Fruit fly (Drosophila melanogaster) whole organism, embryonic: ENCODE results near the gene CG15347.

Experiments used
- Atf3 ChIP-seq: fragments of 200-800 bp; sonication (Bioruptor generic); optimal IDR thresholded peaks from 3 replicates; lab custom pipeline; 2016; ENCODE audit warnings: missing biosample characterization, missing genetic modification characterization
- Bdp1 ChIP-seq: fragments of 200-800 bp; sonication (Bioruptor generic); optimal IDR thresholded peaks from 3 replicates; lab custom pipeline; 2016; ENCODE audit warnings: missing biosample characterization, missing genetic modification characterization
- C15 ChIP-seq: fragments of 200-800 bp; sonication (Bioruptor generic); IDR thresholded peaks from 3 replicates; pipeline ENCODE4 v1.3.6; 2022; ENCODE audit warnings: missing biosample characterization, missing genetic modification characterization
- CG10366 ChIP-seq: fragments of 200-800 bp; sonication (Bioruptor generic); IDR thresholded peaks from 2 replicates; pipeline ENCODE4 v1.3.6; 2022; ENCODE audit warnings: missing biosample characterization, missing genetic modification characterization
- CG11456 ChIP-seq: fragments of 200-800 bp; sonication (Bioruptor generic); IDR thresholded peaks from 3 replicates; pipeline ENCODE4 v1.3.6; 2022; ENCODE audit warnings: missing biosample characterization, missing genetic modification characterization
- CG11560 ChIP-seq: fragments of 200-800 bp; sonication (Bioruptor generic); IDR thresholded peaks from 3 replicates; pipeline ENCODE4 v1.3.6; 2022; ENCODE audit warnings: missing biosample characterization, missing genetic modification characterization
- CG14860 ChIP-seq: fragments of 200-800 bp; sonication (Bioruptor generic); IDR thresholded peaks from 3 replicates; pipeline ENCODE4 v1.3.6; 2022; ENCODE audit warnings: missing biosample characterization, missing genetic modification characterization; ENCODE audit not compliant: partially characterized antibody
- CG15269 ChIP-seq: fragments of 200-800 bp; sonication (Bioruptor generic); optimal IDR thresholded peaks from 2 replicates; lab custom pipeline; 2018; ENCODE audit warnings: missing biosample characterization, mild to moderate bottlenecking, missing genetic modification characterization, moderate library complexity
- CG15601 ChIP-seq: fragments of 200-800 bp; sonication (Bioruptor generic); optimal IDR thresholded peaks from 3 replicates; lab custom pipeline; 2019; ENCODE audit warnings: missing biosample characterization, mild to moderate bottlenecking, missing genetic modification characterization, moderate library complexity
- CG16815 ChIP-seq: fragments of 200-800 bp; sonication (Bioruptor generic); optimal IDR thresholded peaks from 3 replicates; lab custom pipeline; 2017; ENCODE audit warnings: missing biosample characterization, mild to moderate bottlenecking, missing genetic modification characterization
- CG17361 ChIP-seq: fragments of 200-800 bp; sonication (Bioruptor generic); IDR thresholded peaks from 3 replicates; pipeline ENCODE4 v1.3.6; 2022; ENCODE audit warnings: missing biosample characterization, missing genetic modification characterization
- CG17802 ChIP-seq: fragments of 200-800 bp; sonication (Bioruptor generic); optimal IDR thresholded peaks from 2 replicates; lab custom pipeline; 2018; ENCODE audit warnings: missing biosample characterization, mild to moderate bottlenecking, missing genetic modification characterization, moderate library complexity
- CG30020 ChIP-seq: fragments of 200-800 bp; optimal IDR thresholded peaks from 2 replicates; lab custom pipeline; 2019; ENCODE audit warnings: missing biosample characterization, mild to moderate bottlenecking, missing genetic modification characterization, moderate library complexity
- CG32532 ChIP-seq: fragments of 200-800 bp; sonication (Bioruptor generic); IDR thresholded peaks from 2 replicates; pipeline ENCODE4 v1.3.6; 2022; ENCODE audit warnings: missing biosample characterization, missing genetic modification characterization
- CG33213 ChIP-seq: fragments of 200-800 bp; sonication (Bioruptor generic); optimal IDR thresholded peaks from 3 replicates; lab custom pipeline; 2016; ENCODE audit warnings: missing biosample characterization, missing genetic modification characterization
- CG34224 ChIP-seq: fragments of 200-800 bp; sonication (Bioruptor generic); IDR thresholded peaks from 3 replicates; pipeline ENCODE4 v1.3.6; 2022; ENCODE audit warnings: missing biosample characterization, missing genetic modification characterization; ENCODE audit not compliant: partially characterized antibody
- CG4854 ChIP-seq: fragments of 200-800 bp; sonication (Bioruptor generic); optimal IDR thresholded peaks from 2 replicates; lab custom pipeline; 2016; ENCODE audit warnings: missing biosample characterization, missing genetic modification characterization, inconsistent platforms
- CG6791 ChIP-seq: fragments of 200-800 bp; sonication (Bioruptor generic); IDR thresholded peaks from 3 replicates; pipeline ENCODE4 v1.3.6; 2022; ENCODE audit warnings: missing biosample characterization, missing genetic modification characterization; ENCODE audit not compliant: partially characterized antibody
- CG7372 ChIP-seq: fragments of 200-800 bp; sonication (Bioruptor generic); IDR thresholded peaks from 2 replicates; pipeline ENCODE4 v1.3.6; 2022; ENCODE audit warnings: missing biosample characterization, missing genetic modification characterization
- CG7928 ChIP-seq: fragments of 200-800 bp; sonication (Bioruptor generic); optimal IDR thresholded peaks from 2 replicates; lab custom pipeline; 2017; ENCODE audit warnings: missing biosample characterization, mild to moderate bottlenecking, missing genetic modification characterization
- CG8359 ChIP-seq: fragments of 200-800 bp; sonication (Bioruptor generic); optimal IDR thresholded peaks from 2 replicates; lab custom pipeline; 2017; ENCODE audit warnings: missing biosample characterization, mild to moderate bottlenecking, missing genetic modification characterization, borderline replicate concordance
- CG8388 ChIP-seq: fragments of 200-800 bp; sonication (Bioruptor generic); optimal IDR thresholded peaks from 2 replicates; lab custom pipeline; 2019; ENCODE audit warnings: missing biosample characterization, mild to moderate bottlenecking, missing genetic modification characterization, moderate library complexity
- CTCF ChIP-seq: fragments of 200-800 bp; sonication (Bioruptor generic); optimal IDR thresholded peaks from 2 replicates; lab custom pipeline; 2017; ENCODE audit warnings: missing biosample characterization, mild to moderate bottlenecking, missing genetic modification characterization, moderate library complexity
- CkIIα-i1 ChIP-seq: fragments of 200-800 bp; sonication (Bioruptor generic); IDR thresholded peaks from 2 replicates; pipeline ENCODE4 v1.3.6; 2022; ENCODE audit warnings: missing biosample characterization, missing genetic modification characterization
- CoRest ChIP-seq: fragments of 200-800 bp; sonication (Bioruptor generic); optimal IDR thresholded peaks from 3 replicates; lab custom pipeline; 2018; ENCODE audit warnings: missing biosample characterization, mild to moderate bottlenecking, missing genetic modification characterization, moderate library complexity
- Dip2 ChIP-seq: fragments of 200-800 bp; sonication (Bioruptor generic); IDR thresholded peaks from 2 replicates; pipeline ENCODE4 v1.3.6; 2022; ENCODE audit warnings: missing biosample characterization, missing genetic modification characterization
- Ets97D ChIP-seq: fragments of 200-800 bp; sonication (Bioruptor generic); optimal IDR thresholded peaks from 3 replicates; lab custom pipeline; 2016; ENCODE audit warnings: missing biosample characterization, missing genetic modification characterization
- Hsf ChIP-seq: fragments of 200-800 bp; sonication (Bioruptor generic); optimal IDR thresholded peaks from 3 replicates; lab custom pipeline; 2016; ENCODE audit warnings: missing biosample characterization, missing genetic modification characterization
- MTF-1 ChIP-seq: fragments of 200-800 bp; sonication (Bioruptor generic); optimal IDR thresholded peaks from 2 replicates; lab custom pipeline; 2018; ENCODE audit warnings: missing biosample characterization, mild to moderate bottlenecking, missing genetic modification characterization, borderline replicate concordance
- NC2β ChIP-seq: fragments of 200-800 bp; sonication (Bioruptor generic); optimal IDR thresholded peaks from 2 replicates; lab custom pipeline; 2016; ENCODE audit warnings: missing biosample characterization, missing genetic modification characterization
- Pdp1 ChIP-seq, 2 experiments: fragments of 200-800 bp; sonication (Bioruptor generic); optimal IDR thresholded peaks; 3 replicates each; lab custom pipeline; 2016; ENCODE audit warnings: missing biosample characterization in 2 of 2, missing genetic modification characterization in 2 of 2, mild to moderate bottlenecking in 1 of 2, moderate library complexity in 1 of 2
- Sox102F ChIP-seq: fragments of 200-800 bp; sonication (Bioruptor generic); optimal IDR thresholded peaks from 2 replicates; lab custom pipeline; 2018; ENCODE audit warnings: missing biosample characterization, mild to moderate bottlenecking, missing genetic modification characterization, moderate library complexity
- Usf ChIP-seq: fragments of 200-800 bp; sonication (Bioruptor generic); optimal IDR thresholded peaks from 2 replicates; lab custom pipeline; 2017; ENCODE audit warnings: missing genotype, missing biosample characterization, missing genetic modification characterization
- ac ChIP-seq: fragments of 200-800 bp; sonication (Bioruptor generic); optimal IDR thresholded peaks from 3 replicates; lab custom pipeline; 2017; ENCODE audit warnings: missing biosample characterization, mild to moderate bottlenecking, missing genetic modification characterization
- ase ChIP-seq: fragments of 200-800 bp; sonication (Bioruptor generic); IDR thresholded peaks from 3 replicates; pipeline ENCODE4 v1.3.6; 2022; ENCODE audit warnings: missing biosample characterization, missing genetic modification characterization
- cad ChIP-seq: fragments of >200 bp; optimal IDR thresholded peaks from 2 replicates; lab custom pipeline; 2017; ENCODE audit warnings: missing biosample characterization, missing genetic modification characterization
- chm ChIP-seq: fragments of 200-800 bp; sonication (Bioruptor generic); IDR thresholded peaks from 2 replicates; pipeline ENCODE4 v1.3.6; 2022; ENCODE audit warnings: missing biosample characterization, missing genetic modification characterization
- chn ChIP-seq: fragments of 200-800 bp; sonication (Bioruptor generic); optimal IDR thresholded peaks from 2 replicates; lab custom pipeline; 2016; ENCODE audit warnings: missing biosample characterization, missing genetic modification characterization
- dati ChIP-seq: fragments of 200-800 bp; sonication (Bioruptor generic); IDR thresholded peaks from 2 replicates; pipeline ENCODE4 v1.3.6; 2022; ENCODE audit warnings: missing biosample characterization, missing genetic modification characterization
- dimm ChIP-seq: fragments of 200-800 bp; sonication (Bioruptor generic); IDR thresholded peaks from 2 replicates; pipeline ENCODE4 v1.3.6; 2022; ENCODE audit warnings: missing biosample characterization, missing genetic modification characterization
- eyg ChIP-seq: fragments of 200-800 bp; sonication (Bioruptor generic); optimal IDR thresholded peaks from 3 replicates; lab custom pipeline; 2016; ENCODE audit warnings: missing biosample characterization, missing genetic modification characterization
- gt ChIP-seq: fragments of 200-800 bp; sonication (Bioruptor generic); IDR thresholded peaks from 2 replicates; pipeline ENCODE4 v1.3.6; 2022; ENCODE audit warnings: missing biosample characterization, missing genetic modification characterization
- knrl ChIP-seq: fragments of 200-800 bp; sonication (Bioruptor generic); IDR thresholded peaks from 3 replicates; pipeline ENCODE4 v1.3.6; 2022; ENCODE audit warnings: missing biosample characterization, missing genetic modification characterization; ENCODE audit not compliant: partially characterized antibody
- lab ChIP-seq: fragments of 200-800 bp; sonication (Bioruptor generic); optimal IDR thresholded peaks from 3 replicates; lab custom pipeline; 2017; ENCODE audit warnings: missing biosample characterization, missing genetic modification characterization, mild to moderate bottlenecking, moderate library complexity, missing genetic modification reagents
- mld ChIP-seq: fragments of 200-800 bp; sonication (Bioruptor generic); IDR thresholded peaks from 3 replicates; pipeline ENCODE4 v1.3.6; 2022; ENCODE audit warnings: missing biosample characterization, missing genetic modification characterization; ENCODE audit not compliant: partially characterized antibody
- onecut ChIP-seq: fragments of 200-800 bp; sonication (Bioruptor generic); IDR thresholded peaks from 2 replicates; pipeline ENCODE4 v1.3.6; 2022; ENCODE audit warnings: missing biosample characterization, missing genetic modification characterization
- pan ChIP-seq, 4 experiments: fragments of >200 bp in 3 of 4; fragments of 200-800 bp in 1 of 4; sonication (Bioruptor generic) in 1 of 4; optimal IDR thresholded peaks in 3 of 4; IDR thresholded peaks in 1 of 4; 2 replicates each; pipeline versions ENCODE4 v1.3.6 to Lab custom; 2017 to 2022; ENCODE audit warnings: missing biosample characterization in 2 of 4, missing genetic modification characterization in 2 of 4, mixed read lengths in 1 of 4
- repo ChIP-seq: fragments of 200-800 bp; sonication (Bioruptor generic); optimal IDR thresholded peaks from 2 replicates; lab custom pipeline; 2016; ENCODE audit warnings: missing biosample characterization, missing genetic modification characterization
- rib ChIP-seq: fragments of 200-800 bp; sonication (Bioruptor generic); IDR thresholded peaks from 2 replicates; pipeline ENCODE4 v1.3.6; 2022; ENCODE audit warnings: missing biosample characterization, missing genetic modification characterization
- sisA ChIP-seq: fragments of 200-800 bp; sonication (Bioruptor generic); IDR thresholded peaks from 2 replicates; pipeline ENCODE4 v1.3.6; 2022; ENCODE audit warnings: missing biosample characterization, missing genetic modification characterization
- tup ChIP-seq: fragments of 200-800 bp; sonication (Bioruptor generic); optimal IDR thresholded peaks from 2 replicates; lab custom pipeline; 2016; ENCODE audit warnings: missing biosample characterization, mild to moderate bottlenecking, missing genetic modification characterization, moderate library complexity

The CG15347 gene

dm6 chrX:8411532-8411960 is 49.2 kb downstream of the CG15347 start, which contains the start of gene lawc (continued):
- TF ChIP-seq pan (optimal IDR thresholded peaks at IDR 0.05; lab: Kevin White, UChicago) (no peak), pan (GFP tag; optimal IDR thresholded peaks at IDR 0.05 in 1 of 2, IDR thresholded peaks at IDR 0.05 in 1 of 2) (no peak), Dip2 (GFP tag; lab: Robert Waterston, UW) (no peak), CG33213 (no peak), NC2β (peak; percentile 12), cad (GFP tag; lab: Kevin White, UChicago) (no peak), tup (GFP tag; lab: Kevin White, UChicago) (no peak), CG15601 (tag; lab: Kevin White, UChicago) (no peak), eyg (GFP tag; lab: Kevin White, UChicago) (no peak), CG15269 (tag; lab: Kevin White, UChicago) (peak; percentile 12), rib (GFP tag; lab: Robert Waterston, UW) (peak; percentile 72; the same call in 1 of the 2 replicates), chm (peak; percentile 94), CG16815 (GFP tag; lab: Kevin White, UChicago) (no peak), CG8359 (GFP tag; lab: Kevin White, UChicago) (peak; percentile 27), CG10366 (GFP tag; lab: Robert Waterston, UW) (no peak), CG8388 (GFP tag; lab: Kevin White, UChicago) (no peak), MTF-1 (GFP tag; lab: Kevin White, UChicago) (peak; percentile 34), CG34224 (GFP tag; lab: Robert Waterston, UW) (peak; percentile 44), C15 (GFP tag; lab: Robert Waterston, UW) (peak; percentile 46; the same call in 1 of the 3 replicates), Sox102F (GFP tag; lab: Kevin White, UChicago) (no peak), dati (no peak), chn (GFP tag; lab: Kevin White, UChicago) (no peak), CG11456 (GFP tag; lab: Robert Waterston, UW) (no peak), CkIIα-i1 (no peak), CG17361 (GFP tag; lab: Robert Waterston, UW) (no peak), gt (GFP tag; lab: Robert Waterston, UW) (no peak), Ets97D (GFP tag; lab: Kevin White, UChicago) (no peak), lab (GFP tag; lab: Kevin White, UChicago) (peak; percentile 87), CoRest (tag; lab: Kevin White, UChicago) (no peak), CG30020 (tag; lab: Kevin White, UChicago) (no peak), knrl (GFP tag; lab: Robert Waterston, UW) (no peak), onecut (peak; percentile 85), CG4854 (no peak), Atf3 (no peak), Hsf (no peak), repo (no peak), CTCF (peak; percentile 23), CG6791 (GFP tag; lab: Robert Waterston, UW) (no peak), Usf (GFP tag; lab: Kevin White, UChicago) (no peak), Bdp1 (no peak), CG7372 (no peak), CG14860 (no peak), dimm (GFP tag; lab: Robert Waterston, UW) (no peak), CG7928 (GFP tag; lab: Kevin White, UChicago) (no peak), CG17802 (tag; lab: Kevin White, UChicago) (no peak), sisA (GFP tag; lab: Robert Waterston, UW) (no peak), mld (GFP tag; lab: Robert Waterston, UW) (no peak), CG11560 (tag; lab: Robert Waterston, UW) (no peak), Pdp1 (GFP tag; optimal IDR thresholded peaks at IDR 0.05; lab: Kevin White, UChicago) (peak in 1 of 2 experiments; percentile 49), ac (GFP tag; lab: Kevin White, UChicago) (peak; percentile 0), CG32532 (GFP tag; lab: Robert Waterston, UW) (peak; percentile 60), ase (GFP tag; lab: Robert Waterston, UW) (0 out of 3 replicates have a peak, but pooled peaks have one; percentile 37)
